Fruit fly (Drosophila melanogaster): ENCODE measurements around the gene CG42512.

The CG42512 gene

dm6 chrX:16651098-16651497 is at the start of gene CG42512, which contains the start of gene CG32573:
CG42512 (plus strand) TSS chrX:16651376.
CG32573 (plus strand) TSS chrX:16651376.
- TF ChIP-seq noc (tag; optimal IDR thresholded peaks at IDR 0.05) = no peak

- no peak for TF ChIP-seq noc (tag; optimal IDR thresholded peaks at IDR 0.05)
Observed at dm6 chrX:16607828-16608227, 43.3 kb upstream of the CG42512 start.

DNA sequence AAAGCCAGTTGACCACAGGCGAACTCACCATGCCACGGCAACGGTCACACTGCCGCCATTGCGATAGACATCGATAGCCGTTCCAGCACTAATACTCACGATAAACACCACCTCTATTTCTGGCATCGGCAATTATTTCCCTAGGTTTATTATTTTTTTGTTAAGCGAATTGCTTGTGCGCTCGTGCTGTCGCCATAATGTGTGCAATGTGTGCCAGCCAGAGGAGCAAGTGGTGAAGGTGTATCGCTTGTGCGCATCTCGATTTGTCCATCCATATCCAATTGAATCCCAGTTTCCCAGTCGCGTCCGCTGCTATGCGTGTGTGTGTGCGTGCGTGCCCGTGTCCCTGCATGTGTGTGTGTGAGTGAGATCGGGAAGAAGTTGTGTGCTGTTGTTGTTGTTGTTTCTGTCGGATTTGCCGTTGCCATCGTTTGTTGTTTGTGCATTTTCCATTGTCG is 40.5 kb upstream of the CG42512 start, which contains the start of gene mbt:
mbt (plus strand) TSS at position 85 of the 458 bp plus-strand sequence.
- TF ChIP-seq noc (tag; optimal IDR thresholded peaks at IDR 0.05) = no peak

- no peak for TF ChIP-seq noc (tag; optimal IDR thresholded peaks at IDR 0.05)
Observed at dm6 chrX:16616773-16617738, 34.1 kb upstream of the CG42512 start.

DNA sequence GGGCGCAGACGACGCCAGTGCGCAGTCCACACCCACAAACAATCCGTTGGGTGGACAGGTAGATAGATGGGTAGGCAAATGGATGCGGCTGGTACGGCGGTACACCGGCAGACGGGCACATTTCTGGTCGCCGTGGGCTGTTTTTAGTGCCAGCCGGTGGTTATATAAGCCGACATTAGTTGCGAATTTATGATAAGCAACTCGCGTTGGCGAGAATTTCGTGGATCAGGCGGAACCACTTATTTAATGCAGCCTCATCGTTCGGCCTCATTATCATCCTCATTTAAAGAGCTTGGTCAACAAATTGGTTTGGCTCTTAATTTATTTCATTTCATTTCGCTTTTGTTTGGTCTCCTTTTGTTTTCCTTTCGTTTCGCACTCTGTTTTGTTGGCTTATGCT is 32.5 kb upstream of the CG42512 start:
- TF ChIP-seq noc (tag; optimal IDR thresholded peaks at IDR 0.05) = no peak

DNA sequence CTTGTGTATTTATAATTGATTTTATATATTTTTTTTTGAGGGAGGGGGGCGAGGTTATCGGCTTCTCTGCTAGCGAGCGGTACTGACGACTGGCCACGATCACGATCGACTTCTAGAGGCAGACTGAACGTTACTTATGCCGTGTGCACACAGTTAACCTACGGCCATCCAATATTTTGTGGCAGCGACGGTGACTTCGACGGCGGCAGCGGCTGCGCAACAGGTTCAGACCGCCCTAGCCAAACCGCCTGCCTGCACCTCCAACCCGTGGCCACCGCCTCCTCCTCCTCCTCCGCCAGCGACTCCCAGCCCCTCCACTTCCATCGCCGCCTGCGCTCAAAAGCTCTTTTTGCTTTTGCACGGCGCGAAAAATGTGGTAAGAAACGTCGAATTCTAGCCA is 29.7 kb upstream of the CG42512 start, which contains the start of gene CG9782:
CG9782 (minus strand) TSS at position 128 of the 400 bp plus-strand sequence.
- no peak for TF ChIP-seq noc (tag; optimal IDR thresholded peaks at IDR 0.05)

DNA sequence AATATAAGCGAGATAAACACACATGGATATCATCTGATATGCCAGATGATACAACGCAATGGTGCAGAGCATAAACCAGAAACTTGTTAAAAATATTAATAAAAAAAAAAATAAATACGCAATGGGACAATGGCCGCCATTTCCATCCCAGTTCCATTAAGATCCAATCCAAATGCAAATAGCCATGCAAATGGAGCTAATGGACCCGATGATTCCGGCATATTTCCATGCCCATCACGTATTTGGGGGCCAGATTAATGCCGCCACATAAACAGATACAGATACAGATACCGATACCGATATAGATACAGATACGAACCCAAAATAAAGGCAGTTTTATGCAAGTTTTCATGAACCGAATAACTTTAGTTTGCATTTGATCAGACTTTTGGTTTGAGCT is 27.7 kb upstream of the CG42512 start:
- no peak for TF ChIP-seq noc (tag; optimal IDR thresholded peaks at IDR 0.05)

DNA sequence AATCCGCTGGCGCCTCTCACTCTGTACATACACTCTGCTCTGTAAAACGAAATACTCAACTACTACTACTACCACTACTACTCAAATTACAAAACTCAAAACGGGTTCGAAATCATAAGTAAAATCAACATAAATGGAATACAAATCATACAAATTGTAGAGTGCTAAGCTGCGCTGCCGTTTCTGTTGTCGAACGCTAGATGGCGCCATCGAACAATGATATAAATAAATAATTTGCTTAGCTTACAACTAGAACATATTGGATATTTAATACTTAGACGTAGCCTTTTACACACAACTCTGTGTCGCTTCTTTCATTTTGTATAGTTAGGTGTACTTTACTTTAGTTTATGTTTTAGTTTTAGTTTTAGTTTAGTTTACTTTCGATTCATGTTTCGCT is 26.7 kb upstream of the CG42512 start:
- TF ChIP-seq noc (tag; optimal IDR thresholded peaks at IDR 0.05) = no peak

DNA sequence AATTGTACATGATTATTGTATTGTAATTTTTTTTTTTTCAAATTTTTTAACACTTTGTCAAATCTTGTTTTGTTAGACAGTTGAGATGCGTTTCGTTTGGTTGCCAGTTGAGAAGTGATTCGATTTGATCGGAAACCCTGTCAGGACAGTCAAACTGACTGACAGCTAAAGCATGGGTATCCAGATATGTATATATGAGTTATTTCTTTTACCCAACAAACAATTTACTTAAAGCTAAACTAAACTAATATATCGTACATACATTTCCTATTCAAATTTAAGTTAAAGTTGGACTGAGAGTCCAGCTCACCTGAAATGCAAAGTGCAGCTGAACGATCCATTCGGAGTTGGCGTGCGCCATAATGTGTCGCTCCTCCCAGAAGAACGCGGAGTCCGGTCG is 19.0 kb upstream of the CG42512 start, which contains the start of gene CG9777:
CG9777 (minus strand) TSS at position 101 of the 400 bp plus-strand sequence.
- no peak for TF ChIP-seq noc (tag; optimal IDR thresholded peaks at IDR 0.05)

DNA sequence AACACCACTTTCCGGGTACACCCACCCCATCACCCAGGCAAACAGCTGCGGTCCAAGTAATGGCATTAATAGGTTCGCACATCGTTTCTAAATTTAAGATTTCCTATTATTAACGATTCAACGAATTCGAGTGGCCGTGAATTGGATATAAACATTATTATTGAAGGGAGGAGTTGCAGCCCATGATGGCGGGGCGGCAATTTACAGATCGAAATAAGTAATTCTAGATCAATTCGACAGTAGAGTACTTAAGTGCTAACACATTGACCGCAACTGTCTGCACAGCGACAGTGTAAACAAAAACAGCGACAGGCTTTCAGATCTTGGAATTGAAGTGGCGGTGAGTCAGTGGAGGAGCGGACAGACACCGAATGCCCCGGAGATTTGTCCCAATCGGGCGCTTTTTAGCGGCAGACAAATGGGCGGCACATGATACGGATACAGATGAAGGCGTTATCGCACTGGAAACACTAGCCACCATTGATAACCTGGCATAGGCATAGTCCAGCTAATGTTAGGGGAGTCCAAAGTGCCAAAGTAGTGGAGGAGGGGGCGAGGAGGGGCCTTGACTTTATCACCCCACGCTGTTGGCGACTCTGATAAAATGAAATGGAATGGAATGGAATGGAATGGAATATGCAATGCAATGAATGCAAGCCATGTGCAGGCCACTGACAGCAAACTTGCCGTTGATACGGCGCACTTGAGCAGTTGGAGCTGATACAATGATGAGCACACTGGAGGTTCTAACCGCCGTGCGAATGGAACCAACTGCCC is 17.8 kb upstream of the CG42512 start:
- TF ChIP-seq noc (tag; optimal IDR thresholded peaks at IDR 0.05) = no peak

dm6 chrX:16637106-16637590 is 14.0 kb upstream of the CG42512 start, which contains the start of gene Rok:
Rok (minus strand) TSS chrX:16637414.
- TF ChIP-seq noc (tag; optimal IDR thresholded peaks at IDR 0.05) = no peak

- TF ChIP-seq noc (tag; optimal IDR thresholded peaks at IDR 0.05) = peak; percentile 66
Observed at dm6 chrX:16637594-16638485, 13.3 kb upstream of the CG42512 start, which contains the start of gene RpS19a. RpS19a (plus strand) TSS chrX:16637894.

DNA sequence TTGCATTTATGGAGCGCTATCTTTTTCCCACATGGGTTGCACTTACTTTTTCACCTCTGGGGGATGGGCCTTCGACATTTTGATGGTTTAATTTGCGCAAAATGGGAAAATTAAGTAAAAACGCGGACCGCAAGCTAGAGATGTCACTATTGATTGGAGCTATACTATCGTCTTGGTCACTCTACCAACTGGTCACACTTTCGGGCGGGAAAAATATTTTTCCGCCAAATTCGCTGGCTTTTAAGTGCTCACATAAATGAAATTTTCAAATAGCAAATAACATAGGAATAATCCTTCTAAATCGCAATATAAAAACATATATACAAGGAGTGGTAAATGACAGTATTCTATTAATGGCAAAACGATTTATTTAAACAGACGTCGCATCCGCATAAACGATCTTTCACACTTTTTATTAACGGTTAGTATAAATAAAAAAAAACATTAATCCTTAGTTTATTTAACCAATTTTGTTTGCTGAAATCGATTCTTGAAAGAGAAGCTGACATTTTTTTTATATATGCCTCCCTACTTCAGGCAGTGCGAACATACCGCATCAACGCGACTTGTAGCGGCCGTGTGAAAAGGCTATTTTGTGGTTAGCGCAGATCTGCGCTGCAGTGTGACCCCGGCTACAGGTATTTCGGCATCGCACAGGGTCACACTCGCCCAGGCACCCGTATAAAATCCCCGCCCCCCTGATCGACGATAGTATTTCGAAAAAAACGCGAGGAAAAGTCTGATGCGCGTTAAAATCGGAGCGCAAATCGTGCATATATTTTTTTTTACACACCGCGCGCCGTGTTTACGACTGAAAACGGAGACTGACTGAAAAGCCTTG is 10.7 kb upstream of the CG42512 start, which contains the start of the genes SNRPG and mthl1:
SNRPG (minus strand) TSS at position 160 of the 841 bp plus-strand sequence.
mthl1 (plus strand) TSS at position 709 of the 841 bp plus-strand sequence.
- TF ChIP-seq noc (tag; optimal IDR thresholded peaks at IDR 0.05) = no peak

dm6 chrX:16641101-16641420 is 10.1 kb upstream of the CG42512 start:
- TF ChIP-seq noc (tag; optimal IDR thresholded peaks at IDR 0.05) = no peak
